Worm (Caenorhabditis elegans): ENCODE results near the gene C50F4.8.

C50F4.8 gene

DNA sequence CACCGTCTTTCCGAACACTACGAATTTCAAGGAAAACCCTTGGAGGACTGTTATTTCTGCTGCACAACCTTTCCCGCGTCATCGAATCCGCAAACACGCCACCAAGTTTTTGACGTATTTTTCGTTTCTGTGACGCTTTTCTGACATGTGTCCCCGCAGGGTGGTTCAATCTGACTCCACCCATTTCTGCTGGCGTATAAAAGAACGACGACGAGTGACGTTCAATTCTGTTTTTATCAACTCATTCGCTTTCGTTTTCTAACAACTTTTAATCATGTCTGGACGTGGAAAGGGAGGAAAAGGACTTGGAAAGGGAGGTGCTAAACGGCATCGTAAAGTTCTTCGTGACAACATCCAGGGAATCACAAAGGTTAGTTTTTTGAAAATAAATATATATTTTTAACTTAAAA is 28.2 kb upstream of the C50F4.8 start, which contains the start of gene his-37:
his-37 (plus strand) TSS at position 246 of the 410 bp plus-strand sequence.
- no peak for TF ChIP-seq daf-12 (tag; optimal IDR thresholded peaks at IDR 0.05)
- TF ChIP-seq nhr-23 (tag; optimal IDR thresholded peaks at IDR 0.05): peak; percentile 100
- peak; percentile 98 for TF ChIP-seq nhr-43 (tag; optimal IDR thresholded peaks at IDR 0.05; ENCODE audit: poor library complexity, severe bottlenecking)
- peak; percentile 97 for TF ChIP-seq unc-62 (GFP tag; optimal IDR thresholded peaks at IDR 0.05)
- peak; percentile 99 for TF ChIP-seq nhr-11 (tag; optimal IDR thresholded peaks at IDR 0.05)
- TF ChIP-seq nhr-77 (tag; optimal IDR thresholded peaks at IDR 0.05): peak; percentile 92
- TF ChIP-seq lin-15B (tag; optimal IDR thresholded peaks at IDR 0.05): peak; percentile 95
- TF ChIP-seq skn-1 (tag; optimal IDR thresholded peaks at IDR 0.05): peak; percentile 89
- TF ChIP-seq mdl-1 (tag; optimal IDR thresholded peaks at IDR 0.05): peak; percentile 52
- TF ChIP-seq fkh-2 (tag; optimal IDR thresholded peaks at IDR 0.05): peak; percentile 73
- peak; percentile 72 for TF ChIP-seq ceh-16 (tag; optimal IDR thresholded peaks at IDR 0.05)
- TF ChIP-seq lsy-12 (tag; optimal IDR thresholded peaks at IDR 0.05): peak; percentile 99
- TF ChIP-seq ceh-9 (tag; optimal IDR thresholded peaks at IDR 0.05): no peak
- TF ChIP-seq ceh-82 (tag; optimal IDR thresholded peaks at IDR 0.05): peak; percentile 92
- TF ChIP-seq ztf-11 (tag; optimal IDR thresholded peaks at IDR 0.05): peak; percentile 40
- peak; percentile 92 for TF ChIP-seq nhr-76 (tag; optimal IDR thresholded peaks at IDR 0.05)
- TF ChIP-seq R02D3.7 (tag; optimal IDR thresholded peaks at IDR 0.05): peak; percentile 89
- TF ChIP-seq unc-39 (tag; optimal IDR thresholded peaks at IDR 0.05): no peak
- peak; percentile 98 for TF ChIP-seq jun-1 (tag; optimal IDR thresholded peaks at IDR 0.05)
- peak; percentile 86 for TF ChIP-seq zag-1 (tag; optimal IDR thresholded peaks at IDR 0.05)
- TF ChIP-seq nhr-67 (tag; optimal IDR thresholded peaks at IDR 0.05): no peak
- peak; percentile 98 for TF ChIP-seq nfya-1 (tag; optimal IDR thresholded peaks at IDR 0.05; ENCODE audit: insufficient read depth)
- TF ChIP-seq elt-2 (tag; optimal IDR thresholded peaks at IDR 0.05): peak; percentile 94
- TF ChIP-seq elt-3 (tag; optimal IDR thresholded peaks at IDR 0.05): peak; percentile 76 to 98 (median 96)
- TF ChIP-seq nhr-28 (tag; optimal IDR thresholded peaks at IDR 0.05): peak; percentile 71
- peak; percentile 87 for TF ChIP-seq egl-5 (tag; optimal IDR thresholded peaks at IDR 0.05)
- peak; percentile 97 for TF ChIP-seq tbx-2 (tag; optimal IDR thresholded peaks at IDR 0.05)
- peak; percentile 95 for TF ChIP-seq fos-1 (tag; optimal IDR thresholded peaks at IDR 0.05)
- TF ChIP-seq elt-1 (tag; optimal IDR thresholded peaks at IDR 0.05): peak; percentile 88
- TF ChIP-seq hmg-11 (tag; optimal IDR thresholded peaks at IDR 0.05): peak; percentile 91
- peak; percentile 100 for TF ChIP-seq nhr-25 (tag; optimal IDR thresholded peaks at IDR 0.05)
- peak; percentile 44 for TF ChIP-seq ZK546.5 (tag; optimal IDR thresholded peaks at IDR 0.05)
- peak; percentile 96 for TF ChIP-seq snpc-4 (tag; optimal IDR thresholded peaks at IDR 0.05)
- peak; percentile 92 for TF ChIP-seq ceh-28 (tag; optimal IDR thresholded peaks at IDR 0.05)
- TF ChIP-seq aly-2 (tag; optimal IDR thresholded peaks at IDR 0.05): peak; percentile 64
- no peak for TF ChIP-seq mml-1 (tag; optimal IDR thresholded peaks at IDR 0.05)
- peak; percentile 99 for TF ChIP-seq fkh-10 (GFP tag; optimal IDR thresholded peaks at IDR 0.05)
- TF ChIP-seq pha-4 (tag; optimal IDR thresholded peaks at IDR 0.05): peak; percentile 98
- no peak for TF ChIP-seq nhr-237 (tag; optimal IDR thresholded peaks at IDR 0.05)
- TF ChIP-seq lin-39 (tag; optimal IDR thresholded peaks at IDR 0.05): peak; percentile 97
- peak; percentile 90 for TF ChIP-seq pqm-1 (tag; optimal IDR thresholded peaks at IDR 0.05)
- TF ChIP-seq ztf-4 (tag; optimal IDR thresholded peaks at IDR 0.05): peak; percentile 91
- TF ChIP-seq sea-2 (GFP tag; optimal IDR thresholded peaks at IDR 0.05): peak; percentile 94
- peak; percentile 88 for TF ChIP-seq ama-1 (optimal IDR thresholded peaks at IDR 0.05)
- peak; percentile 84 to 86 for TF ChIP-seq eor-1 (tag; optimal IDR thresholded peaks at IDR 0.05)
- TF ChIP-seq egl-27 (tag; optimal IDR thresholded peaks at IDR 0.05): peak; percentile 90
- TF ChIP-seq nhr-12 (tag; optimal IDR thresholded peaks at IDR 0.05): no peak
